Fruit fly (Drosophila melanogaster): ENCODE measurements around the gene CG1116.
A peak's percentile ranks its signal among the peaks of the same experiment; 100 is the strongest.

dm6 chr3R:5198302-5198701, 21.2 kb upstream of the CG1116 start:
- TF ChIP-seq CG4282 (GFP tag; optimal IDR thresholded peaks at IDR 0.05) (no peak), pan (optimal IDR thresholded peaks at IDR 0.05) (no peak), pan (GFP tag; optimal IDR thresholded peaks at IDR 0.05 in 1 of 2, IDR thresholded peaks at IDR 0.05 in 1 of 2) (peak in 1 of 2 experiments; percentile 69), gem (tag; optimal IDR thresholded peaks at IDR 0.05) (peak; percentile 60), CTCF (GFP tag; optimal IDR thresholded peaks at IDR 0.05) (no peak), D19A (tag; optimal IDR thresholded peaks at IDR 0.05) (peak; percentile 12), Myb (GFP tag; optimal IDR thresholded peaks at IDR 0.05) (peak; percentile 45), Antp (GFP tag; optimal IDR thresholded peaks at IDR 0.05) (peak; percentile 59), CG18476 (GFP tag; optimal IDR thresholded peaks at IDR 0.05) (no peak), CG14667 (GFP tag; IDR thresholded peaks at IDR 0.05) (no peak)
